Worm (Caenorhabditis elegans): Measurements from ENCODE around the gene R151.8.

- TF ChIP-seq unc-39 (tag; optimal IDR thresholded peaks at IDR 0.05) = no peak
- TF ChIP-seq nhr-237 (tag; optimal IDR thresholded peaks at IDR 0.05) = no peak
- TF ChIP-seq hif-1 (tag; optimal IDR thresholded peaks at IDR 0.05) = no peak
- no peak for TF ChIP-seq nhr-42 (GFP tag; IDR thresholded peaks at IDR 0.05)
- no peak for TF ChIP-seq mes-2 (tag; optimal IDR thresholded peaks at IDR 0.05; ENCODE audit: poor library complexity, severe bottlenecking)
- TF ChIP-seq lin-39 (tag; optimal IDR thresholded peaks at IDR 0.05) = no peak
- no peak for TF ChIP-seq madf-5 (GFP tag; IDR thresholded peaks at IDR 0.05)
- no peak for TF ChIP-seq tag-97 (GFP tag; IDR thresholded peaks at IDR 0.05)
- TF ChIP-seq fos-1 (tag; optimal IDR thresholded peaks at IDR 0.05) = no peak
- no peak for TF ChIP-seq lin-13 (GFP tag; optimal IDR thresholded peaks at IDR 0.05)
- no peak for TF ChIP-seq mep-1 (tag; optimal IDR thresholded peaks at IDR 0.05)
Observed at ce11 chrIII:7230841-7231240, 1.3 kb upstream of the R151.8 start, which contains the start of gene R151.10.

All from whole organism, L4 larva.